Fruit fly (Drosophila melanogaster) whole organism, embryonic: ENCODE results near the gene Tsf2.

ENCODE experiments used
- CG10274 ChIP-seq: fragments of 200-800 bp; sonication (Bioruptor generic); optimal IDR thresholded peaks from 3 replicates; lab custom pipeline; 2017; ENCODE audit warnings: missing biosample characterization, mild to moderate bottlenecking, missing genetic modification characterization
- CG11456 ChIP-seq: fragments of 200-800 bp; sonication (Bioruptor generic); IDR thresholded peaks from 3 replicates; pipeline ENCODE4 v1.3.6; 2022; ENCODE audit warnings: missing biosample characterization, missing genetic modification characterization
- CG11695 ChIP-seq: fragments of 200-800 bp; sonication (Bioruptor generic); IDR thresholded peaks from 3 replicates; pipeline ENCODE4 v1.3.6; 2022; ENCODE audit warnings: missing biosample characterization, missing genetic modification characterization
- CG12071 ChIP-seq: fragments of 200-800 bp; sonication (Bioruptor generic); optimal IDR thresholded peaks from 3 replicates; lab custom pipeline; 2018; ENCODE audit warnings: missing biosample characterization, mild to moderate bottlenecking, missing genetic modification characterization
- CG13123 ChIP-seq: fragments of 200-800 bp; sonication (Bioruptor generic); optimal IDR thresholded peaks from 2 replicates; lab custom pipeline; 2016; ENCODE audit warnings: missing biosample characterization, missing genetic modification characterization
- CG14050 ChIP-seq: fragments of 200-800 bp; sonication (Bioruptor generic); IDR thresholded peaks from 3 replicates; pipeline ENCODE4 v1.3.6; 2022; ENCODE audit warnings: missing biosample characterization, missing genetic modification characterization
- CG14667 ChIP-seq: fragments of 200-800 bp; sonication (Bioruptor generic); IDR thresholded peaks from 2 replicates; pipeline ENCODE4 v1.3.6; 2022; ENCODE audit warnings: missing biosample characterization, missing genetic modification characterization
- CG15514 ChIP-seq: fragments of 200-800 bp; sonication (Bioruptor generic); optimal IDR thresholded peaks from 3 replicates; lab custom pipeline; 2017; ENCODE audit warnings: missing biosample characterization, missing genetic modification characterization, mild to moderate bottlenecking, moderate library complexity, missing genetic modification reagents
- CG31388 ChIP-seq: fragments of 200-800 bp; sonication (Bioruptor generic); optimal IDR thresholded peaks from 2 replicates; lab custom pipeline; 2016; ENCODE audit warnings: missing biosample characterization, missing genetic modification characterization
- CG34376 ChIP-seq: fragments of 200-800 bp; sonication (Bioruptor generic); optimal IDR thresholded peaks from 2 replicates; lab custom pipeline; 2018; ENCODE audit warnings: missing biosample characterization, mild to moderate bottlenecking, missing genetic modification characterization
- CG8944 ChIP-seq: fragments of 200-800 bp; sonication (Bioruptor generic); optimal IDR thresholded peaks from 3 replicates; lab custom pipeline; 2016; ENCODE audit warnings: missing biosample characterization, missing genetic modification characterization
- CG9727 ChIP-seq: fragments of 200-800 bp; sonication (Bioruptor generic); optimal IDR thresholded peaks from 3 replicates; lab custom pipeline; 2017; ENCODE audit warnings: missing biosample characterization, mild to moderate bottlenecking, missing genetic modification characterization
- Camta ChIP-seq: fragments of 200-800 bp; sonication (Bioruptor generic); optimal IDR thresholded peaks from 2 replicates; lab custom pipeline; 2016; ENCODE audit warnings: missing biosample characterization, missing genetic modification characterization
- Deaf1 ChIP-seq: fragments of 200-800 bp; optimal IDR thresholded peaks from 3 replicates; lab custom pipeline; 2019; ENCODE audit warnings: missing biosample characterization, mild to moderate bottlenecking, missing genetic modification characterization, moderate library complexity
- Dfd ChIP-seq, 2 experiments: fragments of >200 bp; optimal IDR thresholded peaks; 2 replicates each; lab custom pipeline; 2017; ENCODE audit warnings: missing biosample characterization in 2 of 2, missing genetic modification characterization in 2 of 2
- Eip74EF ChIP-seq, 2 experiments: fragments of 200-800 bp in 1 of 2; fragments of >200 bp in 1 of 2; sonication (Bioruptor generic) in 1 of 2; optimal IDR thresholded peaks; 2 replicates each; lab custom pipeline; 2017 to 2019; ENCODE audit warnings: missing biosample characterization in 2 of 2, missing genetic modification characterization in 2 of 2, mild to moderate bottlenecking in 1 of 2, moderate library complexity in 1 of 2
- Ets65A ChIP-seq: fragments of 200-800 bp; sonication (Bioruptor generic); peaks from one replicate; lab custom pipeline; 2016; ENCODE audit warnings: missing biosample characterization, missing genetic modification characterization
- GATAe ChIP-seq: fragments of 200-800 bp; sonication (Bioruptor generic); conservative IDR thresholded peaks from 2 replicates; pipeline ENCODE4 v1.3.6; 2022; ENCODE audit warnings: missing biosample characterization, missing genetic modification characterization
- H2.0 ChIP-seq: fragments of 200-800 bp; sonication (Bioruptor generic); IDR thresholded peaks from 2 replicates; pipeline ENCODE4 v1.3.6; 2022; ENCODE audit warnings: missing biosample characterization, missing genetic modification characterization
- HLH54F ChIP-seq: fragments of 200-800 bp; sonication (Bioruptor generic); optimal IDR thresholded peaks from 3 replicates; lab custom pipeline; 2016; ENCODE audit warnings: missing biosample characterization, missing genetic modification characterization
- Hand ChIP-seq: fragments of 200-800 bp; sonication (Bioruptor generic); optimal IDR thresholded peaks from 2 replicates; lab custom pipeline; 2017; ENCODE audit warnings: mild to moderate bottlenecking, missing biosample characterization, missing genetic modification reagents, missing genetic modification characterization
- HmgZ ChIP-seq: fragments of 200-800 bp; sonication (Bioruptor generic); optimal IDR thresholded peaks from 2 replicates; lab custom pipeline; 2018; ENCODE audit warnings: missing biosample characterization, mild to moderate bottlenecking, missing genetic modification characterization
- Hr51 ChIP-seq, 2 experiments: fragments of 200-800 bp; sonication (Bioruptor generic); optimal IDR thresholded peaks; 2 replicates in 1 of 2; 3 replicates in 1 of 2; lab custom pipeline; 2016 to 2018; ENCODE audit warnings: missing biosample characterization in 2 of 2, missing genetic modification characterization in 2 of 2, mild to moderate bottlenecking in 1 of 2, moderate library complexity in 1 of 2
- Med ChIP-seq: fragments of 200-800 bp; sonication (Bioruptor generic); peaks from one replicate; lab custom pipeline; 2016; ENCODE audit warnings: missing biosample characterization, missing genetic modification characterization, mild to moderate bottlenecking, inconsistent platforms, moderate library complexity
- Nf-YA ChIP-seq: fragments of 200-800 bp; sonication (Bioruptor generic); IDR thresholded peaks from 2 replicates; pipeline ENCODE4 v1.3.6; 2022; ENCODE audit warnings: missing biosample characterization, missing genetic modification characterization
- Side ChIP-seq: fragments of 200-800 bp; sonication (Bioruptor generic); optimal IDR thresholded peaks from 2 replicates; lab custom pipeline; 2016; ENCODE audit warnings: missing biosample characterization, missing genetic modification characterization
- Spps ChIP-seq: fragments of 200-800 bp; sonication (Bioruptor generic); optimal IDR thresholded peaks from 2 replicates; lab custom pipeline; 2018; ENCODE audit warnings: missing biosample characterization, mild to moderate bottlenecking, missing genetic modification characterization
- TFAM ChIP-seq: fragments of 200-800 bp; sonication (Bioruptor generic); optimal IDR thresholded peaks from 2 replicates; lab custom pipeline; 2017; ENCODE audit warnings: missing biosample characterization, missing genetic modification characterization, inconsistent platforms
- al ChIP-seq: fragments of 200-800 bp; sonication (Bioruptor generic); IDR thresholded peaks from 2 replicates; pipeline ENCODE4 v1.3.6; 2022; ENCODE audit warnings: missing biosample characterization, missing genetic modification characterization
- cato ChIP-seq: fragments of 200-800 bp; sonication (Bioruptor generic); optimal IDR thresholded peaks from 2 replicates; lab custom pipeline; 2016; ENCODE audit warnings: missing biosample characterization, missing genetic modification characterization, borderline replicate concordance
- danr ChIP-seq: fragments of 200-800 bp; sonication (Bioruptor generic); IDR thresholded peaks from 2 replicates; pipeline ENCODE4 v1.3.6; 2022; ENCODE audit warnings: missing biosample characterization, missing genetic modification characterization
- dmrt11E ChIP-seq: fragments of 200-800 bp; sonication (Bioruptor generic); optimal IDR thresholded peaks from 3 replicates; lab custom pipeline; 2018; ENCODE audit warnings: missing biosample characterization, mild to moderate bottlenecking, missing genetic modification characterization, moderate library complexity
- ewg ChIP-seq: fragments of 200-800 bp; sonication (Bioruptor generic); optimal IDR thresholded peaks from 3 replicates; lab custom pipeline; 2017; ENCODE audit warnings: mild to moderate bottlenecking, missing biosample characterization, missing genetic modification reagents, missing genetic modification characterization
- exex ChIP-seq: fragments of 200-800 bp; sonication (Bioruptor generic); optimal IDR thresholded peaks from 4 replicates; lab custom pipeline; 2018; ENCODE audit warnings: missing biosample characterization, mild to moderate bottlenecking, missing genetic modification characterization, moderate library complexity
- fd3F ChIP-seq: fragments of 200-800 bp; sonication (Bioruptor generic); optimal IDR thresholded peaks from 2 replicates; lab custom pipeline; 2018; ENCODE audit warnings: missing biosample characterization, mild to moderate bottlenecking, missing genetic modification characterization, moderate library complexity
- gem ChIP-seq: fragments of 200-800 bp; sonication (Bioruptor generic); optimal IDR thresholded peaks from 2 replicates; lab custom pipeline; 2019; ENCODE audit warnings: missing biosample characterization, mild to moderate bottlenecking, missing genetic modification characterization, moderate library complexity
- kay ChIP-seq: fragments of 200-800 bp; sonication (Bioruptor generic); optimal IDR thresholded peaks from 2 replicates; lab custom pipeline; 2016; ENCODE audit warnings: missing biosample characterization, missing genetic modification characterization
- nerfin-2 ChIP-seq: fragments of 200-800 bp; sonication (Bioruptor generic); IDR thresholded peaks from 2 replicates; pipeline ENCODE4 v1.3.6; 2022; ENCODE audit warnings: missing biosample characterization, missing genetic modification characterization; ENCODE audit not compliant: partially characterized antibody
- p53 ChIP-seq: fragments of 200-800 bp; sonication (Bioruptor generic); optimal IDR thresholded peaks from 2 replicates; lab custom pipeline; 2016; ENCODE audit warnings: missing biosample characterization, missing genetic modification characterization
- prd ChIP-seq, 3 experiments: fragments of >200 bp in 2 of 3; fragments of 200-800 bp in 1 of 3; sonication (Bioruptor generic) in 1 of 3; optimal IDR thresholded peaks in 2 of 3; IDR thresholded peaks in 1 of 3; 2 replicates in 2 of 3; 3 replicates in 1 of 3; pipeline versions ENCODE4 v1.3.6 to Lab custom; 2017 to 2022; ENCODE audit warnings: missing biosample characterization in 1 of 3, missing genetic modification characterization in 1 of 3
- sens ChIP-seq: fragments of 200-800 bp; sonication (Bioruptor generic); peaks from one replicate; lab custom pipeline; 2016; ENCODE audit warnings: missing biosample characterization, missing genetic modification characterization
- sqz ChIP-seq: fragments of 200-800 bp; sonication (Bioruptor generic); optimal IDR thresholded peaks from 3 replicates; lab custom pipeline; 2018; ENCODE audit warnings: missing biosample characterization, mild to moderate bottlenecking, missing genetic modification characterization
- sug ChIP-seq: fragments of 200-800 bp; optimal IDR thresholded peaks from 2 replicates; lab custom pipeline; 2019; ENCODE audit warnings: missing biosample characterization, mild to moderate bottlenecking, missing genetic modification characterization, moderate library complexity
- trh ChIP-seq: fragments of 200-800 bp; sonication (Bioruptor generic); optimal IDR thresholded peaks from 2 replicates; lab custom pipeline; 2016; ENCODE audit warnings: missing biosample characterization, missing genetic modification characterization
- z ChIP-seq: fragments of 200-800 bp; sonication (Bioruptor generic); IDR thresholded peaks from 3 replicates; pipeline ENCODE4 v1.3.6; 2022; ENCODE audit warnings: missing biosample characterization, missing genetic modification characterization
- zf30C ChIP-seq: fragments of 200-800 bp; sonication (Bioruptor generic); optimal IDR thresholded peaks from 3 replicates; lab custom pipeline; 2018; ENCODE audit warnings: missing biosample characterization, mild to moderate bottlenecking, missing genetic modification characterization

The Tsf2 gene

DNA sequence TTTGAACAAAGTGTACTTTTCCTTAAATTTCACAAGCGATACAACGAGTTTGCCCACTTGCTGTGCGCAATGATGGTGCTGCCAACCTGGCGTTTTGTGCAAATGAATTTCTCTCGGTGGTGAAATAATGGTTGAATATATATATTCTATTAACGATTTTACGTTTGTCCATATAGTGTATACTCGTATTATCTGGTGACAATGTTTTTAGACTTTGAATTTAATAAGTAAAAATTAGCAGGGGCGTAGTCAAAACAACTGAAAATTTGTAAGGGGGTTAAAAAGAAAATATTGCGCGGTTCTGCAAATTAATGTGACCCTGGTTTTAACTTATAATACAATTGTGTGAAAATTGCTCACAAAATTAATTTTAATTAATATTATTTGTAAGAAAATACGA lies 9.6 kb downstream of the Tsf2 start, which contains the start of the genes ver and Gcn5 (continued):
- TF ChIP-seq CG9727 (peak; percentile 94), Spps (tag; lab: Kevin White, UChicago) (peak; percentile 77), cato (GFP tag; lab: Kevin White, UChicago) (peak; percentile 84), CG12071 (peak; percentile 80), nerfin-2 (GFP tag; lab: Robert Waterston, UW) (no peak), CG13123 (peak; percentile 70), sqz (GFP tag; lab: Kevin White, UChicago) (peak; percentile 86), CG31388 (peak; percentile 80), CG14667 (GFP tag; lab: Robert Waterston, UW) (peak; percentile 88)

DNA sequence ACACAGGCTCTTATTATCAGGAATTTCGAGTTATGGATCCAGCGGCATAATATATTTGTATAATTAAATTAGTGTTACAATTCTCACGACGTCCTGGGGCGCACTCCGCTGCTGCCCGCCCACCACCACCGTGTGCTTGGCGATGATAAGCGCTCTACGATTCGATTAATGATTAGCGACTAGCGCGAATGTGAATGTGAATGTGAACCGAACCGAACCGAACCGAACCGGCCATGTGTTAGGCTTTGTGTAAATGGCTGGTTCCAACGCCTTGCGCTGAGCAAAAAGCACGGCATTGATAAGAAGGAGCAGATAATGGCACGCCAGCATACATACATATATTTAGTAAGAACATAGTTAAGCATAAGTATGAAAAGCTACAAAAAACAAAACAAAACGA lies 14.2 kb downstream of the Tsf2 start:
- TF ChIP-seq CG14050 (GFP tag; lab: Robert Waterston, UW) = peak; percentile 50; the same call in 2 of the 3 replicates
- TF ChIP-seq CG15514 (GFP tag; lab: Kevin White, UChicago) = peak; percentile 81
- TF ChIP-seq Eip74EF (GFP tag; optimal IDR thresholded peaks at IDR 0.05; lab: Kevin White, UChicago) = no peak
- peak; percentile 14 for TF ChIP-seq sens (GFP tag; lab: Kevin White, UChicago)
- peak; percentile 72 for TF ChIP-seq exex (tag; lab: Kevin White, UChicago)
- TF ChIP-seq trh (GFP tag; lab: Kevin White, UChicago) = no peak
- TF ChIP-seq CG34376 (GFP tag; lab: Kevin White, UChicago) = peak; percentile 62
- no peak for TF ChIP-seq zf30C (GFP tag; lab: Kevin White, UChicago)
- TF ChIP-seq TFAM (GFP tag; lab: Kevin White, UChicago) = no peak
- TF ChIP-seq gem (tag; lab: Kevin White, UChicago) = peak; percentile 45
- peak; percentile 17 for TF ChIP-seq HmgZ (tag; lab: Kevin White, UChicago)
- peak; percentile 67 for TF ChIP-seq sug (tag; lab: Kevin White, UChicago)
- no peak for TF ChIP-seq CG10274 (GFP tag; lab: Kevin White, UChicago)
- TF ChIP-seq GATAe (GFP tag; lab: Robert Waterston, UW) = 0 out of 2 replicates have a peak, but pooled peaks have one; percentile 24
- peak; percentile 64 for TF ChIP-seq Deaf1 (tag; lab: Kevin White, UChicago)

DNA sequence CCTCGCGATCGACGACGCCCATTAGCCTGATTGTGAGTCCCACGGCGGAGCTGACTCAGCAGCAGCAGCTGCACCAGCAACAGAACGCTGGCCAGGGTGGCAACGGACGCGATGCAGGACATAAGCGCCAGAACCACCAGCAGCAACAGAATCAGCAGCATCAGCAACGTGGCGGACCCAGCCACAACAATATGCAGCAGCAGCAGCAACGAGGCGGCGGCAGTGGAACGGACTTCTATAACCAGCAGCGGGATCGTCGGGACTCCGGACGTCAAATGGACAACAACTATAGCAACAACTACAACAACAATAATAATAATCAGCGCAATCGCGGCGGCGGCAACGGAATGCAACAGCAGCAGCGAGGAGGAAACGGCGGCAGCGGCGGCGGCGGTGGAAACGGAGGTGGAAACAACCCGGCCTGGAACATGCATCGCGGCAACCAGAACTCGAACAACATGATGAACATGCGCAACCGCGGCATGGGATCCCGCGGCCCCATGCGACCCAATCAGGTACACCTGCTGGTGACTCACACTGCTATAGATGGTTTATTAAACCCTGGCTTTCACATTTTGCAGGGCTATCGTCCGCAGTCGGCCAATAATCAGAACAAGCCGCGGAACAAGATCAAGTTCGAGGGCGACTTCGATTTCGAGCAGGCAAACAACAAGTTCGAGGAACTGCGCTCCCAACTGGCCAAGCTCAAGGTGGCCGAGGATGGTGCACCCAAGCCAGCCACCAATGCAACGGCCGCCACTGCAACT lies 15.9 kb downstream of the Tsf2 start:
- TF ChIP-seq fd3F (GFP tag; lab: Kevin White, UChicago) = no peak
- no peak for TF ChIP-seq Hand (GFP tag; lab: Kevin White, UChicago)
- no peak for TF ChIP-seq Camta
- TF ChIP-seq danr = no peak
- peak; percentile 21 for TF ChIP-seq sens (GFP tag; lab: Kevin White, UChicago)
- peak; percentile 66 for TF ChIP-seq Med (GFP tag; lab: Kevin White, UChicago)
- TF ChIP-seq p53 (GFP tag; lab: Kevin White, UChicago) = no peak
- TF ChIP-seq z = no peak
- no peak for TF ChIP-seq CG11695 (GFP tag; lab: Robert Waterston, UW)
- peak; percentile 16 for TF ChIP-seq CG8944 (GFP tag; lab: Kevin White, UChicago)
- no peak for TF ChIP-seq kay
- no peak for TF ChIP-seq prd (optimal IDR thresholded peaks at IDR 0.05; lab: Kevin White, UChicago)
- TF ChIP-seq prd (GFP tag; IDR thresholded peaks at IDR 0.05; lab: Robert Waterston, UW) = no peak
- peak; percentile 64 for TF ChIP-seq Ets65A
- TF ChIP-seq CG11456 = 0 out of 3 replicates have a peak, but pooled peaks have one; percentile 58
- peak in 1 of 2 experiments; percentile 81 for TF ChIP-seq Dfd (GFP tag; optimal IDR thresholded peaks at IDR 0.05; lab: Kevin White, UChicago)
- TF ChIP-seq HLH54F (GFP tag; lab: Kevin White, UChicago) = no peak
- TF ChIP-seq ewg = no peak
- 0 out of 2 replicates have a peak, but pooled peaks have one; percentile 11 for TF ChIP-seq H2.0 (GFP tag; lab: Robert Waterston, UW)
- TF ChIP-seq dmrt11E = no peak
- TF ChIP-seq Nf-YA (GFP tag; lab: Robert Waterston, UW) = 0 out of 2 replicates have a peak, but pooled peaks have one; percentile 22
- TF ChIP-seq al = 0 out of 2 replicates have a peak, but pooled peaks have one; percentile 12
- no peak for TF ChIP-seq Side
- TF ChIP-seq Hr51 (GFP tag; optimal IDR thresholded peaks at IDR 0.05; lab: Kevin White, UChicago) = peak in 1 of 2 experiments; percentile 12
